Worm (Caenorhabditis elegans) whole organism, L3 larva: ENCODE measurements around the gene srh-287.
A peak's percentile ranks its signal among the peaks of the same experiment; 100 is the strongest.

Experiments
- R02D3.7 ChIP-seq: fragments of 150-350 bp; optimal IDR thresholded peaks from 2 replicates; lab custom pipeline; 2014; ENCODE audit warnings: missing biosample characterization, missing genetic modification characterization
- ama-1 ChIP-seq: fragments of 150-350 bp; optimal IDR thresholded peaks from 2 replicates; lab custom pipeline; 2018
- ceh-16 ChIP-seq: sonication (generic microtip); optimal IDR thresholded peaks from 2 replicates; lab custom pipeline; 2017; ENCODE audit warnings: missing biosample characterization, missing genetic modification characterization
- ceh-28 ChIP-seq: fragments of 150-350 bp; optimal IDR thresholded peaks from 2 replicates; lab custom pipeline; 2014; ENCODE audit warnings: missing biosample characterization, missing genetic modification reagents, missing genetic modification characterization
- ceh-9 ChIP-seq: sonication (generic microtip); optimal IDR thresholded peaks from 2 replicates; lab custom pipeline; 2018; ENCODE audit warnings: missing biosample characterization, missing genetic modification characterization
- daf-12 ChIP-seq: fragments of 150-350 bp; optimal IDR thresholded peaks from 2 replicates; lab custom pipeline; 2014; ENCODE audit warnings: missing biosample characterization, missing genetic modification reagents, missing genetic modification characterization
- egl-27 ChIP-seq: sonication (generic microtip); optimal IDR thresholded peaks from 4 replicates; lab custom pipeline; 2017; ENCODE audit warnings: missing biosample characterization, missing genetic modification reagents, missing genetic modification characterization
- egl-5 ChIP-seq: fragments of 150-350 bp; optimal IDR thresholded peaks from 2 replicates; lab custom pipeline; 2017; ENCODE audit warnings: missing biosample characterization, missing genetic modification reagents, missing genetic modification characterization, inconsistent platforms
- elt-2 ChIP-seq: sonication (generic microtip); optimal IDR thresholded peaks from 2 replicates; lab custom pipeline; 2016; ENCODE audit warnings: missing genetic modification reagents, mild to moderate bottlenecking, missing genetic modification characterization, missing compliant biosample characterization
- elt-3 ChIP-seq, 3 experiments: fragments of 150-350 bp in 1 of 3; sonication (generic microtip) in 2 of 3; optimal IDR thresholded peaks; 2 replicates in 2 of 3; 4 replicates in 1 of 3; lab custom pipeline; 2014 to 2017; ENCODE audit warnings: missing biosample characterization in 3 of 3, missing genetic modification characterization in 3 of 3
- fkh-10 ChIP-seq: sonication (generic microtip); optimal IDR thresholded peaks from 2 replicates; lab custom pipeline; 2017; ENCODE audit warnings: missing biosample characterization, missing genetic modification reagents, missing genetic modification characterization
- fkh-2 ChIP-seq: fragments of 150-350 bp; optimal IDR thresholded peaks from 2 replicates; lab custom pipeline; 2014; ENCODE audit warnings: missing biosample characterization, missing genetic modification reagents, missing genetic modification characterization
- fos-1 ChIP-seq: fragments of 150-350 bp; optimal IDR thresholded peaks from 2 replicates; lab custom pipeline; 2014; ENCODE audit warnings: missing biosample characterization, missing genetic modification characterization
- hmg-11 ChIP-seq: sonication (generic microtip); optimal IDR thresholded peaks from 2 replicates; lab custom pipeline; 2016; ENCODE audit warnings: missing genetic modification characterization, missing compliant biosample characterization
- lin-15B ChIP-seq: fragments of 150-350 bp; optimal IDR thresholded peaks from 2 replicates; lab custom pipeline; 2014; ENCODE audit warnings: missing biosample characterization, missing genetic modification characterization
- lin-39 ChIP-seq: fragments of 150-350 bp; optimal IDR thresholded peaks from 2 replicates; lab custom pipeline; 2018; ENCODE audit warnings: missing biosample characterization, missing genetic modification reagents, missing genetic modification characterization
- lsy-12 ChIP-seq: sonication (generic microtip); optimal IDR thresholded peaks from 2 replicates; lab custom pipeline; 2016; ENCODE audit warnings: mild to moderate bottlenecking, missing genetic modification characterization, missing compliant biosample characterization
- mdl-1 ChIP-seq: fragments of 150-350 bp; optimal IDR thresholded peaks from 2 replicates; lab custom pipeline; 2014; ENCODE audit warnings: missing biosample characterization, missing genetic modification characterization
- mml-1 ChIP-seq: fragments of 150-350 bp; sonication (generic microtip); optimal IDR thresholded peaks from 3 replicates; lab custom pipeline; 2014; ENCODE audit warnings: missing biosample characterization, missing genetic modification characterization
- nhr-11 ChIP-seq: fragments of 150-350 bp; optimal IDR thresholded peaks from 2 replicates; lab custom pipeline; 2014; ENCODE audit warnings: missing biosample characterization, missing genetic modification characterization
- nhr-12 ChIP-seq: fragments of 150-350 bp; optimal IDR thresholded peaks from 2 replicates; lab custom pipeline; 2014; ENCODE audit warnings: missing biosample characterization, missing genetic modification characterization
- nhr-23 ChIP-seq: fragments of 150-350 bp; optimal IDR thresholded peaks from 2 replicates; lab custom pipeline; 2014; ENCODE audit warnings: missing biosample characterization, missing genetic modification reagents, missing genetic modification characterization
- nhr-237 ChIP-seq: fragments of 150-350 bp; optimal IDR thresholded peaks from 2 replicates; lab custom pipeline; 2014; ENCODE audit warnings: missing biosample characterization, missing genetic modification characterization
- nhr-25 ChIP-seq: sonication (generic microtip); optimal IDR thresholded peaks from 2 replicates; lab custom pipeline; 2017; ENCODE audit warnings: missing biosample characterization, missing genetic modification characterization
- nhr-28 ChIP-seq: fragments of 150-350 bp; optimal IDR thresholded peaks from 2 replicates; lab custom pipeline; 2014; ENCODE audit warnings: missing biosample characterization, missing genetic modification characterization
- nhr-43 ChIP-seq: sonication (generic microtip); optimal IDR thresholded peaks from 2 replicates; lab custom pipeline; 2016; ENCODE audit warnings: mild to moderate bottlenecking, missing genetic modification characterization, missing compliant biosample characterization; ENCODE audit not compliant: poor library complexity, severe bottlenecking
- nhr-67 ChIP-seq: fragments of 150-350 bp; optimal IDR thresholded peaks from 2 replicates; lab custom pipeline; 2014; ENCODE audit warnings: missing biosample characterization, missing genetic modification characterization
- nhr-76 ChIP-seq: fragments of 150-350 bp; sonication (generic microtip); optimal IDR thresholded peaks from 5 replicates; lab custom pipeline; 2014; ENCODE audit warnings: missing biosample characterization, missing genetic modification characterization
- nhr-77 ChIP-seq: fragments of 150-350 bp; optimal IDR thresholded peaks from 2 replicates; lab custom pipeline; 2014; ENCODE audit warnings: missing biosample characterization, missing genetic modification characterization
- pha-4 ChIP-seq: fragments of 150-350 bp; optimal IDR thresholded peaks from 2 replicates; lab custom pipeline; 2014; ENCODE audit warnings: missing biosample characterization, missing genetic modification reagents, missing genetic modification characterization
- pqm-1 ChIP-seq: fragments of 150-350 bp; optimal IDR thresholded peaks from 2 replicates; lab custom pipeline; 2017; ENCODE audit warnings: missing biosample characterization, missing genetic modification characterization, inconsistent platforms
- skn-1 ChIP-seq: fragments of 150-350 bp; optimal IDR thresholded peaks from 2 replicates; lab custom pipeline; 2014; ENCODE audit warnings: missing biosample characterization, missing genetic modification characterization
- snpc-4 ChIP-seq: fragments of 150-350 bp; optimal IDR thresholded peaks from 2 replicates; lab custom pipeline; 2014; ENCODE audit warnings: missing biosample characterization, missing genetic modification characterization
- tbx-2 ChIP-seq: sonication (generic microtip); optimal IDR thresholded peaks from 2 replicates; lab custom pipeline; 2016; ENCODE audit warnings: mild to moderate bottlenecking, missing genetic modification characterization, missing compliant biosample characterization
- unc-39 ChIP-seq: sonication (generic microtip); optimal IDR thresholded peaks from 4 replicates; lab custom pipeline; 2017; ENCODE audit warnings: missing biosample characterization, missing genetic modification characterization
- zag-1 ChIP-seq: fragments of 150-350 bp; optimal IDR thresholded peaks from 2 replicates; lab custom pipeline; 2014; ENCODE audit warnings: missing biosample characterization, missing genetic modification characterization
- ztf-11 ChIP-seq: fragments of 150-350 bp; optimal IDR thresholded peaks from 2 replicates; lab custom pipeline; 2014; ENCODE audit warnings: missing biosample characterization, missing genetic modification characterization

The srh-287 gene

DNA sequence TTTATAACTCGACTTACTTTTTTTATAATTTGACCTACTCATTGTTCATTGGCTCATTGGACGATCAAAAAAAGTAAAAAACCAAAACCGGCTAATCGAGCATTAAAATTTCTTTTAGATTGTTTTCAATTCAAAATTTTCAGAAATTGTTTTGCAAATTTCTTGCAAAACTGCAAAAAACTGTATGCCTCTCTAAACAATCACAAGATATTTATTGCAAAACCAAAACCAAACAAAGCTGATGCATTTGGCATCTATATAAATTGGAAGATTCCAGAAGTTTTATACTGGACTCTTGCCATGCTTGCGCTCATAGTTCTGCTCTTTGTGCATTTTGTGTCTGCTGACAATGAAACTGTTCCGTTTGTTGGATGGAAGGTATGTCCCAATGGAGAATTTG, 23.0 kb upstream of the srh-287 start, which contains the start of gene C47A10.12:
Gene C47A10.12, plus strand, starts transcription at position 301 of the 400 bp plus-strand sequence.
- no peak for TF ChIP-seq ztf-11 (tag; lab: Kevin White, UChicago)
- TF ChIP-seq zag-1 (tag; lab: Kevin White, UChicago): no peak
- TF ChIP-seq mdl-1 (tag; lab: Kevin White, UChicago): no peak
- TF ChIP-seq ceh-16 (tag; lab: Kevin White, UChicago): no peak
- no peak for TF ChIP-seq nhr-23
- TF ChIP-seq lsy-12 (tag; lab: Kevin White, UChicago): no peak
- TF ChIP-seq nhr-76: no peak
- TF ChIP-seq ama-1 (lab: Kevin White, UChicago): no peak
- no peak for TF ChIP-seq tbx-2
- TF ChIP-seq elt-2: no peak
- TF ChIP-seq pqm-1: no peak
- no peak for TF ChIP-seq fos-1 (tag; lab: Kevin White, UChicago)
- TF ChIP-seq hmg-11 (tag; lab: Kevin White, UChicago): no peak
- TF ChIP-seq nhr-237: no peak
- TF ChIP-seq lin-39 (tag; lab: Kevin White, UChicago): no peak
- TF ChIP-seq fkh-10 (GFP tag; lab: Kevin White, UChicago): no peak
- no peak for TF ChIP-seq nhr-11 (tag; lab: Kevin White, UChicago)
- TF ChIP-seq egl-5 (tag; lab: Kevin White, UChicago): no peak

DNA sequence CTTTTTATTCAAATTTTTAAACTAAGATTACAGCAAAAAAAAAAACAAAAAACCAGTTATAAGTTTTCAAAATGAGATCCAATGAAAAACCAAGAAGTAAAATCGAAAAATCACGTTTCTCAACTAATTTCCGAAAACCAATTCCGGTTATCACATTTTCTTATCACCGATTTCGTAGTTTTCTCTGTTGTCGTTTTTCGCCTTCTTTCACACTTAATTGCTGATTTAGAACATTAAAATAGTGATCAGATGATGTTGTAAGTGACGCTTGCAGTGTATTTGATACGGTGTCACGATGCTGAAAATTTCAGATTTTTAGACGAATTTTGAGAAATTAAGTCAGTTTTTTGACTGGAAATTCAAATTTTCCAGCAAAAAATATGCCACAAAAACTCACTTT, 20.4 kb upstream of the srh-287 start:
- TF ChIP-seq pha-4 (tag; lab: Kevin White, UChicago) (peak; percentile 1), nhr-67 (tag; lab: Kevin White, UChicago) (no peak), nhr-43 (tag; lab: Kevin White, UChicago) (no peak), elt-2 (peak; percentile 81), pqm-1 (peak; percentile 5), R02D3.7 (tag; lab: Kevin White, UChicago) (no peak)
- TF ChIP-seq, all 47 proteins: peak for 3

DNA sequence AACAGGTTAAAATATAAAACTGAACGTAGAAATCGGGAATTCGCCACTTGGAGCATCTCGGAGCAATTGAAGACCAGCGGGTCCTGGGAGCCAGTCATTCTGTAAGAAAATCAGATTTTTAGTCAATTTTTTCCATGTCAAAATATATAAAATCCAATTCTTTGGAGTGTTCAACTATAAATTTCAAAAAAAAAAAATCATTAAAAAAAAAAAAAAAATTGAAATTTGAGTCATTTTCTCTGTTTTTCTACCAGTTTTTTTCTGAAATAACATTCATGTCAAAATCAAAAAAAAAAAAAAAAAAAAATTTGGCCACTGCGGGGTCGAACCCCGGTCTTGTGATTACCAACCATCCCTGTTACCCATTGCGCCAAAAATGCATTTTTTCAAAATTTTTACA, 17.1 kb upstream of the srh-287 start, which contains the start of gene srab-12:
Gene srab-12, minus strand, starts transcription at position 101 of the 400 bp plus-strand sequence.
- TF ChIP-seq nhr-67 (tag; lab: Kevin White, UChicago): no peak
- no peak for TF ChIP-seq nhr-77 (tag; lab: Kevin White, UChicago)
- TF ChIP-seq snpc-4: no peak
- no peak for TF ChIP-seq egl-5 (tag; lab: Kevin White, UChicago)
- TF ChIP-seq fos-1 (tag; lab: Kevin White, UChicago): no peak
- no peak for TF ChIP-seq hmg-11 (tag; lab: Kevin White, UChicago)
- TF ChIP-seq mml-1 (tag; lab: Kevin White, UChicago): no peak
- no peak for TF ChIP-seq lin-39 (tag; lab: Kevin White, UChicago)
- no peak for TF ChIP-seq ama-1 (lab: Kevin White, UChicago)
- TF ChIP-seq egl-27: no peak
- no peak for TF ChIP-seq daf-12 (tag; lab: Kevin White, UChicago)
- TF ChIP-seq fkh-2 (tag; lab: Kevin White, UChicago): no peak
- no peak for TF ChIP-seq mdl-1 (tag; lab: Kevin White, UChicago)
- no peak for TF ChIP-seq ceh-16 (tag; lab: Kevin White, UChicago)
- no peak for TF ChIP-seq nhr-12 (tag; lab: Kevin White, UChicago)
- TF ChIP-seq zag-1 (tag; lab: Kevin White, UChicago): no peak
- no peak for TF ChIP-seq unc-39 (tag; lab: Kevin White, UChicago)
- TF ChIP-seq ztf-11 (tag; lab: Kevin White, UChicago): no peak
- TF ChIP-seq skn-1: no peak
- TF ChIP-seq, all 47 proteins: peak for 0

- no peak for TF ChIP-seq egl-5 (tag; lab: Kevin White, UChicago)
- TF ChIP-seq nhr-237: no peak
- TF ChIP-seq ceh-9 (tag; lab: Kevin White, UChicago): no peak
- TF ChIP-seq zag-1 (tag; lab: Kevin White, UChicago): no peak
- TF ChIP-seq tbx-2: no peak
- no peak for TF ChIP-seq fkh-10 (GFP tag; lab: Kevin White, UChicago)
- no peak for TF ChIP-seq ceh-16 (tag; lab: Kevin White, UChicago)
- TF ChIP-seq lin-15B (tag; lab: Kevin White, UChicago): no peak
- no peak for TF ChIP-seq R02D3.7 (tag; lab: Kevin White, UChicago)
- TF ChIP-seq ama-1 (lab: Kevin White, UChicago): no peak
- TF ChIP-seq elt-3 (tag; optimal IDR thresholded peaks at IDR 0.05; lab: Kevin White, UChicago): no peak
- no peak for TF ChIP-seq ceh-28 (tag; lab: Kevin White, UChicago)
- no peak for TF ChIP-seq nhr-76
- no peak for TF ChIP-seq nhr-28
- TF ChIP-seq elt-2: no peak
- no peak for TF ChIP-seq nhr-25
- TF ChIP-seq lin-39 (tag; lab: Kevin White, UChicago): no peak
- no peak for TF ChIP-seq pha-4 (tag; lab: Kevin White, UChicago)
- no peak for TF ChIP-seq nhr-11 (tag; lab: Kevin White, UChicago)
These were observed 16.3 kb upstream of the srh-287 start for ce11 chrV:17784363-17784762.
